Fruit fly (Drosophila melanogaster) whole organism, embryonic: ENCODE data around the gene CG43998.
A peak's percentile ranks its signal among the peaks of the same experiment; 100 is the strongest.

Experiments used
- Bdp1 ChIP-seq: fragments of 200-800 bp; sonication (Bioruptor generic); optimal IDR thresholded peaks from 3 replicates; lab custom pipeline; 2016; ENCODE audit warnings: missing biosample characterization, missing genetic modification characterization
- CG10267 ChIP-seq: fragments of 200-800 bp; sonication (Bioruptor generic); optimal IDR thresholded peaks from 2 replicates; lab custom pipeline; 2018; ENCODE audit warnings: missing biosample characterization, mild to moderate bottlenecking, missing genetic modification characterization, moderate library complexity
- CG10431 ChIP-seq: fragments of 200-800 bp; sonication (Bioruptor generic); optimal IDR thresholded peaks from 3 replicates; lab custom pipeline; 2018; ENCODE audit warnings: missing biosample characterization, mild to moderate bottlenecking, missing genetic modification characterization
- CG11247 ChIP-seq: fragments of 200-800 bp; sonication (Bioruptor generic); IDR thresholded peaks from 2 replicates; pipeline ENCODE4 v1.3.6; 2022; ENCODE audit warnings: missing biosample characterization, missing genetic modification characterization
- CG11723 ChIP-seq: fragments of 200-800 bp; sonication (Bioruptor generic); optimal IDR thresholded peaks from 2 replicates; lab custom pipeline; 2017; ENCODE audit warnings: missing biosample characterization, mild to moderate bottlenecking, missing genetic modification characterization
- CG12236 ChIP-seq: fragments of 200-800 bp; sonication (Bioruptor generic); optimal IDR thresholded peaks from 2 replicates; lab custom pipeline; 2016; ENCODE audit warnings: missing biosample characterization, missing genetic modification characterization
- CG12659 ChIP-seq: fragments of 200-800 bp; sonication (Bioruptor generic); optimal IDR thresholded peaks from 3 replicates; lab custom pipeline; 2017; ENCODE audit warnings: mild to moderate bottlenecking, missing biosample characterization, missing genetic modification reagents, missing genetic modification characterization
- CG1529 ChIP-seq: fragments of 200-800 bp; sonication (Bioruptor generic); optimal IDR thresholded peaks from 3 replicates; lab custom pipeline; 2018; ENCODE audit warnings: missing biosample characterization, missing genetic modification characterization
- CG18011 ChIP-seq: fragments of 200-800 bp; sonication (Bioruptor generic); optimal IDR thresholded peaks from 2 replicates; lab custom pipeline; 2017; ENCODE audit warnings: missing biosample characterization, missing genetic modification characterization, mild to moderate bottlenecking, moderate library complexity, missing genotype
- CG34376 ChIP-seq: fragments of 200-800 bp; sonication (Bioruptor generic); optimal IDR thresholded peaks from 2 replicates; lab custom pipeline; 2018; ENCODE audit warnings: missing biosample characterization, mild to moderate bottlenecking, missing genetic modification characterization
- CG3838 ChIP-seq: fragments of 200-800 bp; sonication (Bioruptor generic); optimal IDR thresholded peaks from 3 replicates; lab custom pipeline; 2016; ENCODE audit warnings: missing biosample characterization, missing genetic modification characterization
- CG6683 ChIP-seq: fragments of 200-800 bp; sonication (Bioruptor generic); optimal IDR thresholded peaks from 2 replicates; lab custom pipeline; 2017; ENCODE audit warnings: missing biosample characterization, mild to moderate bottlenecking, missing genetic modification characterization, missing genetic modification reagents
- CG6791 ChIP-seq: fragments of 200-800 bp; sonication (Bioruptor generic); IDR thresholded peaks from 3 replicates; pipeline ENCODE4 v1.3.6; 2022; ENCODE audit warnings: missing biosample characterization, missing genetic modification characterization; ENCODE audit not compliant: partially characterized antibody
- CG8089 ChIP-seq: fragments of 200-800 bp; sonication (Bioruptor generic); optimal IDR thresholded peaks from 3 replicates; lab custom pipeline; 2016; ENCODE audit warnings: missing biosample characterization, missing genetic modification characterization
- CG9727 ChIP-seq: fragments of 200-800 bp; sonication (Bioruptor generic); optimal IDR thresholded peaks from 3 replicates; lab custom pipeline; 2017; ENCODE audit warnings: missing biosample characterization, mild to moderate bottlenecking, missing genetic modification characterization
- CG9932 ChIP-seq: fragments of 200-800 bp; sonication (Bioruptor generic); IDR thresholded peaks from 2 replicates; pipeline ENCODE4 v1.3.6; 2022; ENCODE audit warnings: missing biosample characterization, missing genetic modification characterization
- CrebB ChIP-seq: fragments of 200-800 bp; sonication (Bioruptor generic); optimal IDR thresholded peaks from 3 replicates; lab custom pipeline; 2018; ENCODE audit warnings: missing biosample characterization, mild to moderate bottlenecking, missing genetic modification characterization
- D19A ChIP-seq: fragments of 200-800 bp; optimal IDR thresholded peaks from 3 replicates; lab custom pipeline; 2019; ENCODE audit warnings: missing biosample characterization, mild to moderate bottlenecking, missing genetic modification characterization, moderate library complexity
- Dbx ChIP-seq: fragments of 200-800 bp; sonication (Bioruptor generic); IDR thresholded peaks from 3 replicates; pipeline ENCODE4 v1.3.6; 2022; ENCODE audit warnings: missing biosample characterization, missing genetic modification characterization
- Deaf1 ChIP-seq: fragments of 200-800 bp; optimal IDR thresholded peaks from 3 replicates; lab custom pipeline; 2019; ENCODE audit warnings: missing biosample characterization, mild to moderate bottlenecking, missing genetic modification characterization, moderate library complexity
- Dek ChIP-seq: fragments of 200-800 bp; sonication (Bioruptor generic); optimal IDR thresholded peaks from 3 replicates; lab custom pipeline; 2019; ENCODE audit warnings: missing biosample characterization, mild to moderate bottlenecking, missing genetic modification characterization, moderate library complexity
- Doc2 ChIP-seq: fragments of 200-800 bp; sonication (Bioruptor generic); IDR thresholded peaks from 2 replicates; pipeline ENCODE4 v1.3.6; 2022; ENCODE audit warnings: missing biosample characterization, missing genetic modification characterization
- ERR ChIP-seq: fragments of 200-800 bp; sonication (Bioruptor generic); optimal IDR thresholded peaks from 2 replicates; lab custom pipeline; 2016; ENCODE audit warnings: missing biosample characterization, missing genetic modification characterization
- GATAe ChIP-seq: fragments of 200-800 bp; sonication (Bioruptor generic); conservative IDR thresholded peaks from 2 replicates; pipeline ENCODE4 v1.3.6; 2022; ENCODE audit warnings: missing biosample characterization, missing genetic modification characterization
- H2.0 ChIP-seq: fragments of 200-800 bp; sonication (Bioruptor generic); IDR thresholded peaks from 2 replicates; pipeline ENCODE4 v1.3.6; 2022; ENCODE audit warnings: missing biosample characterization, missing genetic modification characterization
- Hr3 ChIP-seq: fragments of 200-800 bp; sonication (Bioruptor generic); optimal IDR thresholded peaks from 3 replicates; lab custom pipeline; 2016; ENCODE audit warnings: missing biosample characterization, missing genetic modification characterization
- Max ChIP-seq: fragments of 200-800 bp; sonication (Bioruptor generic); optimal IDR thresholded peaks from 2 replicates; lab custom pipeline; 2016; ENCODE audit warnings: missing biosample characterization, mild to moderate bottlenecking, missing genetic modification characterization
- NFAT ChIP-seq: fragments of 200-800 bp; sonication (Bioruptor generic); IDR thresholded peaks from 2 replicates; pipeline ENCODE4 v1.3.6; 2022; ENCODE audit warnings: missing biosample characterization, missing genetic modification characterization
- Nf-YC ChIP-seq: fragments of 200-800 bp; optimal IDR thresholded peaks from 3 replicates; lab custom pipeline; 2019; ENCODE audit warnings: missing biosample characterization, mild to moderate bottlenecking, missing genetic modification characterization, moderate library complexity
- Sox102F ChIP-seq: fragments of 200-800 bp; sonication (Bioruptor generic); optimal IDR thresholded peaks from 2 replicates; lab custom pipeline; 2018; ENCODE audit warnings: missing biosample characterization, mild to moderate bottlenecking, missing genetic modification characterization, moderate library complexity
- Sry-β ChIP-seq: fragments of 200-800 bp; sonication (Bioruptor generic); optimal IDR thresholded peaks from 2 replicates; lab custom pipeline; 2018; ENCODE audit warnings: missing biosample characterization, mild to moderate bottlenecking, missing genetic modification characterization, moderate library complexity
- Tbp ChIP-seq: fragments of >200 bp; optimal IDR thresholded peaks from 2 replicates; lab custom pipeline; 2018; ENCODE audit warnings: missing biosample characterization, missing genetic modification characterization
- Usf ChIP-seq: fragments of 200-800 bp; sonication (Bioruptor generic); optimal IDR thresholded peaks from 2 replicates; lab custom pipeline; 2017; ENCODE audit warnings: missing genotype, missing biosample characterization, missing genetic modification characterization
- Xbp1 ChIP-seq: fragments of 200-800 bp; sonication (Bioruptor generic); optimal IDR thresholded peaks from 3 replicates; lab custom pipeline; 2016; ENCODE audit warnings: missing biosample characterization, mild to moderate bottlenecking, missing genetic modification characterization
- al ChIP-seq: fragments of 200-800 bp; sonication (Bioruptor generic); IDR thresholded peaks from 2 replicates; pipeline ENCODE4 v1.3.6; 2022; ENCODE audit warnings: missing biosample characterization, missing genetic modification characterization
- ap ChIP-seq: fragments of 200-800 bp; sonication (Bioruptor generic); IDR thresholded peaks from 2 replicates; pipeline ENCODE4 v1.3.6; 2022; ENCODE audit warnings: missing biosample characterization, missing genetic modification characterization
- ase ChIP-seq: fragments of 200-800 bp; sonication (Bioruptor generic); IDR thresholded peaks from 3 replicates; pipeline ENCODE4 v1.3.6; 2022; ENCODE audit warnings: missing biosample characterization, missing genetic modification characterization
- cg ChIP-seq: fragments of 200-800 bp; sonication (Bioruptor generic); optimal IDR thresholded peaks from 3 replicates; lab custom pipeline; 2019; ENCODE audit warnings: missing biosample characterization, mild to moderate bottlenecking, missing genetic modification characterization, moderate library complexity
- chn ChIP-seq: fragments of 200-800 bp; sonication (Bioruptor generic); optimal IDR thresholded peaks from 2 replicates; lab custom pipeline; 2016; ENCODE audit warnings: missing biosample characterization, missing genetic modification characterization
- dm ChIP-seq: fragments of 200-800 bp; sonication (Bioruptor generic); optimal IDR thresholded peaks from 3 replicates; lab custom pipeline; 2016; ENCODE audit warnings: missing biosample characterization, missing genetic modification characterization
- dmrt11E ChIP-seq: fragments of 200-800 bp; sonication (Bioruptor generic); optimal IDR thresholded peaks from 3 replicates; lab custom pipeline; 2018; ENCODE audit warnings: missing biosample characterization, mild to moderate bottlenecking, missing genetic modification characterization, moderate library complexity
- ems ChIP-seq: fragments of 200-800 bp; sonication (Bioruptor generic); optimal IDR thresholded peaks from 3 replicates; lab custom pipeline; 2016; ENCODE audit warnings: missing biosample characterization, missing genetic modification characterization
- ewg ChIP-seq: fragments of 200-800 bp; sonication (Bioruptor generic); optimal IDR thresholded peaks from 3 replicates; lab custom pipeline; 2017; ENCODE audit warnings: mild to moderate bottlenecking, missing biosample characterization, missing genetic modification reagents, missing genetic modification characterization
- her ChIP-seq: fragments of 200-800 bp; sonication (Bioruptor generic); optimal IDR thresholded peaks from 2 replicates; lab custom pipeline; 2016; ENCODE audit warnings: missing biosample characterization, missing genetic modification characterization
- kni ChIP-seq: fragments of 200-800 bp; sonication (Bioruptor generic); optimal IDR thresholded peaks from 3 replicates; lab custom pipeline; 2017; ENCODE audit warnings: mild to moderate bottlenecking, missing biosample characterization, missing genetic modification reagents, missing genetic modification characterization
- lov ChIP-seq, 2 experiments: fragments of 200-800 bp in 1 of 2; fragments of >200 bp in 1 of 2; sonication (Bioruptor generic) in 1 of 2; IDR thresholded peaks in 1 of 2; optimal IDR thresholded peaks in 1 of 2; 2 replicates in 1 of 2; 3 replicates in 1 of 2; pipeline versions ENCODE4 v1.3.6 to Lab custom; 2017 to 2022; ENCODE audit warnings: missing biosample characterization in 1 of 2, missing genetic modification characterization in 1 of 2
- p53 ChIP-seq: fragments of 200-800 bp; sonication (Bioruptor generic); optimal IDR thresholded peaks from 2 replicates; lab custom pipeline; 2016; ENCODE audit warnings: missing biosample characterization, missing genetic modification characterization
- tx ChIP-seq: fragments of 200-800 bp; sonication (Bioruptor generic); optimal IDR thresholded peaks from 2 replicates; lab custom pipeline; 2016; ENCODE audit warnings: missing biosample characterization, missing genetic modification characterization
- wdn ChIP-seq: fragments of 200-800 bp; sonication (Bioruptor generic); IDR thresholded peaks from 2 replicates; pipeline ENCODE4 v1.3.6; 2022; ENCODE audit warnings: missing biosample characterization, missing genetic modification characterization

The CG43998 gene

DNA sequence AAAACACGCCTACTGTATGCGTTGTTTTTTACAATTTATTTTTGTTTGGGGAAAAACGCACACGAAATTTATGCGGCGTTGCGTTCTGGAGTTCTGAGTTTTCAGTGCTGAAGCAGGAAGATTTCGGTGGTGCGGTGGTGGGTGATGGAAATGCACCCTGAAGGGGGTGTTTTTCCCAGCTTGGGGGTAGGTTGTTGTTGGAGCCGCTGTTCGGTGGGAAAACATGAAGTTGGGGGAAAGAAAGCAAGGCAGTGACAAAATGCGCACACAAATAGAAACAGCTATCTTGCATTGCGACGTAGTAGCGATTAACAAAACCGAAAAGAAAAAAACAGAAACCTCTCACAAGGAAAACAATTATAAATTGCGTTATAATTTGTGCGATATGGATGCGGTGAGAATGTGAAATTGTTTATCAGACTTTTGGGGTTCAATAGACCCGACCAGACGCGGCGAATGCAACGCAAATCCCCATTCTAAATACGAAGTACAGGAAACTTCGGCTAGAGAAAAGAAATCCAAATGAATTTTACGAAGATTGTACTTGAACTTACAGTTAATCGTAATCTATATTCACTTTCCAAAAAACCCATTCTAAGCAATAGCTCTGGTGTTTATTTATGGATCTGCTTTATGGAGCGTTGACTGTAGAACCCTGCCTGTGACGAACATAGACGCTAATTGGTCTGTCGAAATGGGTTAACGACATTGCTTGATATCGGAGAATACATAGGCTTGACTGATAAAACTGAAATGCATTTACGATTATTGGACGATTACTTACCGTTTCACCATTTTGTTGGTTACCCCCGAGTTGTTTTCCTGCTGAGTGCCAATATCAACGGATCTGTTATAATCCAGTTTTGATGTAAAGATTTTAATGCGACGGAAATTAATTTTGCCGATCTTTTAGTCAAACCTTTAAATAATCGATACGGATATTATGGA, 40.3 kb downstream of the CG43998 start (continued):
- TF ChIP-seq Hr3 (peak; percentile 10), CG9932 (GFP tag; lab: Robert Waterston, UW) (peak; percentile 28; the same call in 1 of the 2 replicates), CG11247 (GFP tag; lab: Robert Waterston, UW) (no peak), ase (no peak), chn (GFP tag; lab: Kevin White, UChicago) (no peak), CG6683 (GFP tag; lab: Kevin White, UChicago) (no peak), Dbx (GFP tag; lab: Robert Waterston, UW) (no peak), CG9727 (GFP tag; lab: Kevin White, UChicago) (no peak), Sry-β (no peak), p53 (GFP tag; lab: Kevin White, UChicago) (no peak), Max (GFP tag; lab: Kevin White, UChicago) (no peak), dm (no peak), CG8089 (GFP tag; lab: Kevin White, UChicago) (no peak), Doc2 (no peak), GATAe (GFP tag; lab: Robert Waterston, UW) (no peak), CG12236 (no peak), Nf-YC (tag; lab: Kevin White, UChicago) (no peak), tx (GFP tag; lab: Kevin White, UChicago) (no peak), CG10431 (GFP tag; lab: Kevin White, UChicago) (no peak), CG34376 (no peak), CrebB (no peak), Bdp1 (GFP tag; lab: Kevin White, UChicago) (no peak), CG11723 (GFP tag; lab: Kevin White, UChicago) (no peak), Tbp (GFP tag; lab: Kevin White, UChicago) (no peak), dmrt11E (tag; lab: Kevin White, UChicago) (peak; percentile 3), Usf (GFP tag; lab: Kevin White, UChicago) (no peak), al (no peak), CG12659 (GFP tag; lab: Kevin White, UChicago) (no peak), lov (optimal IDR thresholded peaks at IDR 0.05; lab: Kevin White, UChicago) (no peak), lov (GFP tag; IDR thresholded peaks at IDR 0.05; lab: Robert Waterston, UW) (no peak), CG3838 (GFP tag; lab: Kevin White, UChicago) (no peak), ERR (GFP tag; lab: Kevin White, UChicago) (no peak), CG6791 (no peak), CG1529 (no peak), Dek (tag; lab: Kevin White, UChicago) (no peak), H2.0 (no peak), ap (GFP tag; lab: Robert Waterston, UW) (no peak), CG10267 (no peak), Sox102F (peak; percentile 25), kni (GFP tag; lab: Kevin White, UChicago) (no peak), her (GFP tag; lab: Kevin White, UChicago) (no peak), Xbp1 (peak; percentile 33), Deaf1 (tag; lab: Kevin White, UChicago) (peak; percentile 9), D19A (tag; lab: Kevin White, UChicago) (no peak), ems (GFP tag; lab: Kevin White, UChicago) (no peak), NFAT (no peak), ewg (GFP tag; lab: Kevin White, UChicago) (no peak), wdn (GFP tag; lab: Robert Waterston, UW) (no peak), CG18011 (GFP tag; lab: Kevin White, UChicago) (no peak), cg (no peak)
